Fruit fly (Drosophila melanogaster) whole organism, larva: Measurements from ENCODE around the gene sty.

Experiments
- noc ChIP-seq: fragments of 200-800 bp; sonication (Bioruptor generic); optimal IDR thresholded peaks from 3 replicates; lab custom pipeline; 2019; ENCODE audit warnings: missing biosample characterization, mild to moderate bottlenecking, missing genetic modification characterization, moderate library complexity

sty gene

DNA sequence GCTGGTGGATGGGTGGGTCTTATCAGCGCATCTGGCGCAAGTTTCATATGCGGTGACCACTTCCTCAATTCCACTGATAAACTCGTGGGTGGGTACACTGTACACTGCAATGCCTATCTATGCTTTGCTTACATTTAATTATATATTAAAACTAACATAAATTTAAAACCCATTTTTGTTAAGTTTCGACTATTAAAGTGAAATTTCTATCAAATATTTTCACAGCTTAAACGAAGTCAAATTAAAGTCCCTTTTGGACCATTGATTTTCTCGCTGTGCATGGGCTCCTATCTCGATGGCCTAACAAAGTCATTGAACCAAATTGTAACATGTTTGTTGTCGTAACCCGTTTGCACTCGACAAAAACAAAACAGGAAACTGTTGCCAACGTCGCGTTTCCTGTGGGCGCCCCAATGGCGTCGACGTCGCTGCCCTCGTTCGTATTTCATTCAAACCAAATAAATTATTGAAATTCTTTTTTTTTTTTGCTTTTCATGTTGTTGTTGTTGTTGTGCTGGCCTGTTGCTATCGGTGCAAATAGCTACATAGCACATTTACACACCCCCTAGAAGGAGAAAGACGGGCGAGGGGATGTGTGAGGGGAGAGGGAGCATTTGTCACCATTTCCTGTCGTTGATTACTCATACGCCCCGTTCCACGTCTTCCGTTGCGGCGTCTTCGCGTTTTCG, 8.1 kb upstream of the sty start:
- TF ChIP-seq noc (tag; lab: Kevin White, UChicago) = peak; percentile 62

dm6 chr3L:3431061-3431648, 6.4 kb upstream of the sty start:
- TF ChIP-seq noc (tag; lab: Kevin White, UChicago) = no peak

- TF ChIP-seq noc (tag; lab: Kevin White, UChicago) = no peak
Observed at dm6 chr3L:3427037-3427436, 2.3 kb upstream of the sty start.

- TF ChIP-seq noc (tag; lab: Kevin White, UChicago) = no peak
Observed at dm6 chr3L:3423006-3423405, 1.7 kb downstream of the sty start.

- TF ChIP-seq noc (tag; lab: Kevin White, UChicago) = no peak
Observed at dm6 chr3L:3420674-3421073, 4.1 kb downstream of the sty start.

- peak; percentile 18 for TF ChIP-seq noc (tag; lab: Kevin White, UChicago)
Observed at dm6 chr3L:3420237-3420643, 4.5 kb downstream of the sty start.

DNA sequence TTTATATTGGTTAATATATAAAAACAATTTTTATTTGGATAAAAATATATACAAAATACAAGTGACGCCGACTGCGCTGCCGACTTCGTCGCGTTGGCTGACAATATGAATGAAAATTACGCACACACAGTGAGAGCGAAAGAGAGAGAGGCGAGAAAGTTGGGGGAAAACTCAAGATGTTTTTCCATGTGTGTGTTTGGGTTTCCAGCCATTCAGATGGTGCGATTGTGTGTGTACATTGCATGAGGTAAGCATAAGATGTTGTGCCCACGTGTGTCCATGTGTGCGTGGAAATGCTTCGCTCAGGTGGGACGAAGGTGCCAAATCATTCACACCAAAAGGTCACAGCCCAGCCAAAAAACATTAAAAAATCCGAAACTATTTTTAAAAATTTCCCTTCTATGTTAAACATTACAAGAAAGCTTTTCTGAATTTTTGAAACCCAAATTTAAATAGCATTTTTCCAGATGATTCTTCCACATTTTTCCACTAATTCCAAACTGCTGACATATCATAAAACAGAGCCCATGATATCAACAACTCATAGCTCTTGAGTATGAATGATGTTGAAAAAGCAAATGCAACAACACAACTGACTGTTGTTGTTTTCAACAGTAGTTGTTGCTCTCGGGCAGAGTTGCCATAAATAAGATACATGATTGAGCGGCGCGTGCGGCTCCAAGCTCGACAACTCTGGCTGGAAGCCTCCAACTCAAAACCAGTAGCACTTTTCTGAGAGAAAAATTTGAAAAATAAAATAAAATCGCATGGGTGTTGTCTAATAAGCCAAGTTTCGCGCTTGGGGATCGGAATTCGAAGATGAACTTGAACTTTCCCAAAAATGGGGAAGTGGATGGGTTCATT, 5.1 kb downstream of the sty start:
- TF ChIP-seq noc (tag; lab: Kevin White, UChicago) = no peak

DNA sequence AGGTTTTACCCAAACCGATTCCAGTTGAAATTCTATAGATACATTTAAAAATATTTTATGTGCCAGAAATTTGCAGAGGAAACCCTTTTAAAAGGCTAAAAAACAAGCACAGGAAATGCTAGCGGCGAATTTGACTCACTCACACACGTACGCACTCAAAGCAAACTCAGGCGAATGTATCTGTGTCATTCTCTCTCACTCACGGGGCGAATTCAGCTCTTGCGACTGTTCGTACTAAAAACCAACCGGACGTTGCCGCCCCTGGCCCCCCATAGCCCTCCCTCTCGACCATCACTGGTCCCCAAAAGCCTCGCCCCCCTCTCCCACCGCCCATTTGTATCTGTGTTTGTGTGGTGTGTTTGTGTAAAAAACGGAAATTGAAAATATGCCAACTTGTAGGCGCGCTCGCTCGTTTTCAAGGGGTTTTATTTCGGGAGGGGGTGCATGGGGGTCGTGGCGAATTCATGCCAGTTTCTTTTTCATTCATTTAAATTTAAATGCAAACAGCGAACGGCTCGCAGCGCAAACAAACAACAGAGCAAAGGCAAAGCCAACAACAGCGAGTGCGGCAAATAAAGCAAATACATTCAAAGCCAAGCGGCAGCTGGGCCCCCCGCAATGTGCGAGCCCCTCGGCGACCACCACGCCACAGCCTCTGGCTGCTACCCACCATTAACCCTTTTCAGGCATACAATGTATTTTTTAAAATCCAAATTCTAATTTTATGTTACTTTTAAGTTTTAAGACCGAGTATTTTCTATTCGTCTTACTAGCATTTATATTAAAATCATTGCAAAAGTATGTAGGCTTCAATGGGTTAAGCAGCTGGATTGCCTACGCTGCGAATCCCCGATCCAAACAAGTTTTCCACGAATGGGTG, 6.3 kb downstream of the sty start:
- peak; percentile 80 for TF ChIP-seq noc (tag; lab: Kevin White, UChicago)

DNA sequence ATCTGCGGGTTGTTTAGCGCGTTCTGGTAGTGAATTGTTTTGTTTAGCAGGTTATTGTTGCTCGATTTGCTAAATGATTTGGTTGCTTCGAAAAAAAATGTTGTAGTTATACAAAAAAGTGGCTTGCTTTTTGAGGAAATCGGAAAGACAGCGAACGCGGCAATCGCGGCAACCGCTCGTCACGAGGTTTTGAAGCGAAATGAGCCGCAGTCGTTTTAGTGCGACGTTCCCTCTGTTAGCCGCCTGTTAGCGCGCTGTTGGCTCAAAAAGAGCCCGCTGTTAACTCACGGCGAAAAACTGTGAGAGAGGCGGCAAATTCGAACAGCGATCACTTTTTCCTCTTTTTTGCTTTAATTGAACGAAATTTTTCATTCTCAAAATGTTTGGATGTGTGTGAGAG, 7.0 kb downstream of the sty start:
- no peak for TF ChIP-seq noc (tag; lab: Kevin White, UChicago)

- TF ChIP-seq noc (tag; lab: Kevin White, UChicago) = no peak
Observed at dm6 chr3L:3417120-3417519, 7.6 kb downstream of the sty start.

DNA sequence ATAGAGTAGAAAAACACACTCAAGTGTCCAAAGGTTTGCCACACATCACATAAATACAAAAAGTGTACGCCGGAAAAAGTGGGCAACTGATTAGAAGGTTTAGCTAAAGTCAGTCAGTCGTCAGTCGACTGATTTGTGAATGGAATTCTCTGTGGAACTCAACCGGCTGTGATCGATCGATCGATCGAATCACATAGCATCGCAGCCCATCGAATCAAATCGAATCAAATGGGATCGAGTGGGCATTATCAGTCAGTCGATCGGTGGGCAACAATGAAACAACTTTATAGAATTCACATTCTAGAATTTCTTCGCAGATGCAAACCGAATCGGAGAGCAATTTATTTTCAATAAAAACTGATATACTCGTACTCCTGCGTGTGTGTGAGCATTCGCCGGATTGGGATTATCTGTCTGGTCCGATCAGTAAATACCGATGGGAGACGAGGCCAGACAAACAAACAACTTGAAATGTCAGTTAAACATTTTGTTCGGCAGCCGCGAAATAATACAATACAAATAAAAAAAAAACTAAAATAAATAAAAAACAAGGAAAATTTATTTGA, 9.0 kb downstream of the sty start:
- no peak for TF ChIP-seq noc (tag; lab: Kevin White, UChicago)

DNA sequence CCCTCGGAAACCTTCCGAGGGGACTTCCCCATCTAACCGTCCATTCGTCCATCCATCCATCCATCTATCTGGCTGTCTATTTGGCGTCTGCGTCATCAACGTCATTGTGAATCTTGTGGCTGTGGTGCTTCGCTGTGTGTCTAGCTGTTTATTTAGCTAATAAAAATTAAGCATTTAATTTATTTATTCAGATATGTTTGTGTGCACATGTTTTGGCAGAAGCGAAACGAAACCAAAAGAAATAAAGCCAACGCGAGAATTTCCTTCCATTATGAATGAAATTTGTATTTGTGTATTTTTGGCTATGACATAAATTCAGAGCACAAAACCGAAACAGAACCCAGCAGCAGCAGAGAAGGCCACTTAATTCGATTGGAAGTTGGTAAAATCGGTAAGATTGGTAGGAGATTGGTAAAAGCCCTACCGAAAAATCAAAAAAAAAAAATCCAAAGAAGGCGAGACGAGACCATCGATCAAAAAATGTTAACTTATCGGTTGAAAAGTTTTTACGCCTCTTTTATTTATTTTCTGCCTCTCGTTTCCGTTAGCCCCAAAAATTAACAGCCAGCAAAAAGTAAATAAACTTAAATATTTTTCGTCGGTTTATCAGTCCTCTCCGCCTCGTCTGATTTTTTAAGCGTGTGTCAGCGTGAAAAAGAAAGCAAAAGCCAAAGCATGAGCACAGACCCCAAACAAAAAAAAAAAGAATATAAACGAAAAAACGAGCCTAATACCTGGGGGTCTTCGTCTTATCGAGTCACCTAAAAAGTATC, 9.8 kb downstream of the sty start:
- no peak for TF ChIP-seq noc (tag; lab: Kevin White, UChicago)

DNA sequence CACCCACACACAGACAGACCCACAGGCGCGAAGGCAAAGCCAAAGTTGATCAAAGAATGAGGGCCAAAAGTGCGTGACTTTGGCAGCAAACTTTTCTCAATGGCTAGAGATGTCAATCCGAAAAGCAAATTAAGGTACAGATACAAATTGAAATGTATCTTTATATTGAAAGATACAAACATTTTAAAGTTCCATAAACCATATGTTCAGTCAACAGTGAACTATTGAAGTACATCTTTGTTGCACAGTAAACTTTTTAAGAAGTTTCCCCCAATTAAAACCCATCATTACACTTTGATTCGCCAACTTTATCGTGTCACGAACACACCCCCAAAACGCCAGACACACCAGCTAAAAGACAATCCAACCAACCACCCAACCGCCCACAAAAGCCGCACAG, 13.0 kb downstream of the sty start:
- TF ChIP-seq noc (tag; lab: Kevin White, UChicago) = no peak

dm6 chr3L:3410978-3411629, 13.6 kb downstream of the sty start:
- TF ChIP-seq noc (tag; lab: Kevin White, UChicago) = no peak
